Worm (Caenorhabditis elegans): ENCODE results near the gene F56H9.6.

DNA sequence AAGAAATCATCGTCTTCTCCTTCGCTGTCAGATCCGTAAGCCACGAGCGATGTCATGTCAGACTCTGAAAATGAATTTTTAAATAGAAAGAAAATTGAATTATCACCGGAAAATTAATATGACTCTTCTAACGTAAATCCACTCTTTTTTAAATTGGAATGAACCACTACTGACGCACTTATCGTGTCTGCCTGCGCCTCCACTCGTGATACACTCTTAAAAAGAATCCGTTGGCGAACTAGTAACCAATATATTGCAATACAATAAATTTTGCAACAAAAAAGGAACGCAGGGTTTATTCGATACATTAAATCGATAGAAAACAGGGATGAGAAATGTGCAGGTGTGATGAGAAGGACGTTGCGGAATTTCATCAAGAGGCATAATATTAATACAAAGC, 29.8 kb upstream of the F56H9.6 start, which contains the start of gene ccch-3:
- TF ChIP-seq ahr-1 (tag; optimal IDR thresholded peaks at IDR 0.05) (no peak), ets-4 (tag; optimal IDR thresholded peaks at IDR 0.05) (no peak), unc-3 (GFP tag; conservative IDR thresholded peaks at IDR 0.05) (no peak), unc-3 (tag; optimal IDR thresholded peaks at IDR 0.05) (no peak), ama-1 (optimal IDR thresholded peaks at IDR 0.05) (no peak), ceh-19 (GFP tag; optimal IDR thresholded peaks at IDR 0.05) (no peak), sdc-2 (tag; optimal IDR thresholded peaks at IDR 0.05) (no peak)
